Comparison of ENCODE assay signal across 2 worm cellular contexts in genomic region chrII:2450990-2451389, ce11.
TF ChIP-seq lines count a peak whose summit lies in the region.

No protein-coding gene starts in this region.

TF ChIP-seq in whole organism, L1 larva, 84 proteins besides CTCF, POLR2A, EP300 and RAD21 (continued from another document):
- TF ChIP-seq sup-37 (GFP tag; optimal IDR thresholded peaks at IDR 0.05; lab: Kevin White, UChicago) = no peak
- TF ChIP-seq nhr-90 (tag; optimal IDR thresholded peaks at IDR 0.05; lab: Kevin White, UChicago; ENCODE audit: poor library complexity) = peak; percentile 75
- peak; percentile 38 for TF ChIP-seq fkh-4 (tag; optimal IDR thresholded peaks at IDR 0.05; lab: Kevin White, UChicago; ENCODE audit: borderline replicate concordance)
- peak; percentile 89 to 91 for TF ChIP-seq efl-1 (optimal IDR thresholded peaks at IDR 0.05; lab: Kevin White, UChicago)
- peak; percentile 89 to 98 for TF ChIP-seq efl-1 (GFP tag; optimal IDR thresholded peaks at IDR 0.05 in 1 of 2; lab: Kevin White, UChicago)
- TF ChIP-seq ceh-8 (GFP tag; optimal IDR thresholded peaks at IDR 0.05; lab: Kevin White, UChicago) = no peak
- TF ChIP-seq egl-27 (tag; optimal IDR thresholded peaks at IDR 0.05; lab: Kevin White, UChicago) = no peak
- no peak for TF ChIP-seq ets-5 (GFP tag; IDR thresholded peaks at IDR 0.05; lab: Robert Waterston, UW)
- TF ChIP-seq lir-3 (tag; optimal IDR thresholded peaks at IDR 0.05; lab: Kevin White, UChicago; ENCODE audit: poor library complexity) = no peak
- no peak for TF ChIP-seq efl-3 (GFP tag; optimal IDR thresholded peaks at IDR 0.05; lab: Kevin White, UChicago)
- peak; percentile 93 for TF ChIP-seq rnt-1 (tag; optimal IDR thresholded peaks at IDR 0.05; lab: Kevin White, UChicago)
- peak; percentile 58 for TF ChIP-seq snu-23 (GFP tag; optimal IDR thresholded peaks at IDR 0.05; lab: Kevin White, UChicago)
- TF ChIP-seq fkh-10 (GFP tag; optimal IDR thresholded peaks at IDR 0.05; lab: Kevin White, UChicago) = no peak
- TF ChIP-seq nhr-71 (tag; optimal IDR thresholded peaks at IDR 0.05; lab: Kevin White, UChicago) = peak; percentile 74
- TF ChIP-seq ceh-90 (tag; optimal IDR thresholded peaks at IDR 0.05; lab: Kevin White, UChicago) = peak; percentile 89
- TF ChIP-seq unc-30 (tag; optimal IDR thresholded peaks at IDR 0.05; lab: Kevin White, UChicago) = no peak
- TF ChIP-seq ztf-11 (tag; optimal IDR thresholded peaks at IDR 0.05; lab: Kevin White, UChicago) = peak in 1 of 2 experiments; percentile 68
- TF ChIP-seq dpl-1 (GFP tag; optimal IDR thresholded peaks at IDR 0.05; lab: Kevin White, UChicago) = peak; percentile 83 to 89 (median 84)
- TF ChIP-seq nhr-47 (tag; optimal IDR thresholded peaks at IDR 0.05; lab: Kevin White, UChicago) = peak; percentile 69
- peak; percentile 24 for TF ChIP-seq elt-2 (tag; optimal IDR thresholded peaks at IDR 0.05; lab: Kevin White, UChicago)
- peak; percentile 67 for TF ChIP-seq pax-3 (tag; optimal IDR thresholded peaks at IDR 0.05; lab: Kevin White, UChicago)
- TF ChIP-seq vab-15 (tag; optimal IDR thresholded peaks at IDR 0.05; lab: Kevin White, UChicago) = no peak
- peak; percentile 46 for TF ChIP-seq lin-14 (GFP tag; optimal IDR thresholded peaks at IDR 0.05; lab: Kevin White, UChicago)
- TF ChIP-seq lsy-2 (tag; optimal IDR thresholded peaks at IDR 0.05; lab: Kevin White, UChicago) = peak; percentile 48 to 53
- TF ChIP-seq nhr-12 (tag; optimal IDR thresholded peaks at IDR 0.05; lab: Kevin White, UChicago) = no peak
- no peak for TF ChIP-seq zag-1 (tag; optimal IDR thresholded peaks at IDR 0.05; lab: Kevin White, UChicago)
- TF ChIP-seq nhr-76 (tag; optimal IDR thresholded peaks at IDR 0.05; lab: Kevin White, UChicago) = no peak
- TF ChIP-seq mep-1 (tag; optimal IDR thresholded peaks at IDR 0.05; lab: Kevin White, UChicago) = peak; percentile 51
- peak; percentile 18 for TF ChIP-seq jun-1 (tag; optimal IDR thresholded peaks at IDR 0.05; lab: Kevin White, UChicago)
- TF ChIP-seq nhr-85 (tag; lab: Kevin White, UChicago) = peak; percentile 81
- TF ChIP-seq egl-13 (tag; optimal IDR thresholded peaks at IDR 0.05; lab: Kevin White, UChicago) = peak; percentile 12
- no peak for TF ChIP-seq nhr-11 (tag; optimal IDR thresholded peaks at IDR 0.05; lab: Kevin White, UChicago)
- no peak for TF ChIP-seq pag-3 (tag; optimal IDR thresholded peaks at IDR 0.05; lab: Kevin White, UChicago; ENCODE audit: borderline replicate concordance, insufficient read depth)
- TF ChIP-seq sox-4 (tag; optimal IDR thresholded peaks at IDR 0.05; lab: Kevin White, UChicago) = peak; percentile 19
- no peak for TF ChIP-seq pqm-1 (tag; optimal IDR thresholded peaks at IDR 0.05; lab: Kevin White, UChicago)
- no peak for TF ChIP-seq F16B12.6 (tag; optimal IDR thresholded peaks at IDR 0.05; lab: Kevin White, UChicago)
- TF ChIP-seq lin-35 (GFP tag; optimal IDR thresholded peaks at IDR 0.05; lab: Kevin White, UChicago) = peak; percentile 88 to 89
- peak; percentile 67 for TF ChIP-seq tbx-2 (tag; optimal IDR thresholded peaks at IDR 0.05; lab: Kevin White, UChicago)
- TF ChIP-seq nhr-84 (tag; optimal IDR thresholded peaks at IDR 0.05; lab: Kevin White, UChicago) = no peak
- TF ChIP-seq fos-1 (tag; optimal IDR thresholded peaks at IDR 0.05; lab: Kevin White, UChicago) = no peak
- peak; percentile 19 for TF ChIP-seq C04F5.9 (tag; optimal IDR thresholded peaks at IDR 0.05; lab: Kevin White, UChicago)
- peak; percentile 34 for TF ChIP-seq fkh-8 (tag; optimal IDR thresholded peaks at IDR 0.05; lab: Kevin White, UChicago)
- peak; percentile 5 for TF ChIP-seq skn-1 (tag; optimal IDR thresholded peaks at IDR 0.05; lab: Kevin White, UChicago)
- no peak for TF ChIP-seq C34B4.2 (tag; optimal IDR thresholded peaks at IDR 0.05; lab: Kevin White, UChicago)
- peak; percentile 27 for TF ChIP-seq lin-13 (GFP tag; optimal IDR thresholded peaks at IDR 0.05; lab: Kevin White, UChicago)
- TF ChIP-seq unc-98 (GFP tag; IDR thresholded peaks at IDR 0.05; lab: Robert Waterston, UW) = peak; percentile 59; the same call in 1 of the 2 replicates
- TF ChIP-seq nhr-19 (GFP tag; conservative IDR thresholded peaks at IDR 0.05; lab: Robert Waterston, UW) = peak; percentile 70
- TF ChIP-seq unc-62 (GFP tag; optimal IDR thresholded peaks at IDR 0.05; lab: Kevin White, UChicago) = no peak
- TF ChIP-seq lin-15B (tag; optimal IDR thresholded peaks at IDR 0.05; lab: Kevin White, UChicago) = peak; percentile 22

TF ChIP-seq in whole organism, young adult, 124 proteins besides CTCF, POLR2A, EP300 and RAD21 (continued from another document):
- peak; percentile 26 for TF ChIP-seq K12H6.12 (tag; optimal IDR thresholded peaks at IDR 0.05; lab: Kevin White, UChicago)
- TF ChIP-seq ztf-6 (GFP tag; IDR thresholded peaks at IDR 0.05; lab: Robert Waterston, UW) = peak; percentile 84; the same call in 1 of the 2 replicates
- no peak for TF ChIP-seq hlh-26 (GFP tag; conservative IDR thresholded peaks at IDR 0.05; lab: Robert Waterston, UW)
- peak; percentile 95 for TF ChIP-seq ztf-25 (GFP tag; IDR thresholded peaks at IDR 0.05; lab: Robert Waterston, UW)
- peak; percentile 79 for TF ChIP-seq cebp-1 (GFP tag; IDR thresholded peaks at IDR 0.05; lab: Robert Waterston, UW)
- peak; percentile 59 for TF ChIP-seq cebp-1 (tag; optimal IDR thresholded peaks at IDR 0.05; lab: Kevin White, UChicago)
- no peak for TF ChIP-seq unc-62 (GFP tag; optimal IDR thresholded peaks at IDR 0.05; lab: Kevin White, UChicago)
- no peak for TF ChIP-seq F55B11.4 (tag; optimal IDR thresholded peaks at IDR 0.05; lab: Kevin White, UChicago; ENCODE audit: borderline replicate concordance, insufficient read depth)
- TF ChIP-seq ceh-27 (GFP tag; optimal IDR thresholded peaks at IDR 0.05; lab: Kevin White, UChicago) = peak; percentile 31
- TF ChIP-seq dox-1 (GFP tag; IDR thresholded peaks at IDR 0.05; lab: Robert Waterston, UW) = peak; percentile 95
- no peak for TF ChIP-seq nfya-2 (GFP tag; IDR thresholded peaks at IDR 0.05; lab: Robert Waterston, UW)
- peak; percentile 70 for TF ChIP-seq ceh-100 (GFP tag; IDR thresholded peaks at IDR 0.05; lab: Robert Waterston, UW)
- no peak for TF ChIP-seq cebp-2 (GFP tag; IDR thresholded peaks at IDR 0.05; lab: Robert Waterston, UW)
- no peak for TF ChIP-seq pha-4 (tag; optimal IDR thresholded peaks at IDR 0.05; lab: Kevin White, UChicago)
- TF ChIP-seq nfyb-1 (GFP tag; IDR thresholded peaks at IDR 0.05; lab: Robert Waterston, UW) = peak; percentile 66; the same call in 1 of the 2 replicates
- TF ChIP-seq sptf-2 (GFP tag; optimal IDR thresholded peaks at IDR 0.05; lab: Kevin White, UChicago) = no peak
- peak; percentile 86 for TF ChIP-seq hsf-1 (GFP tag; IDR thresholded peaks at IDR 0.05; lab: Robert Waterston, UW)
- peak; percentile 63 for TF ChIP-seq tbp1 (GFP tag; optimal IDR thresholded peaks at IDR 0.05; lab: Kevin White, UChicago)
- no peak for TF ChIP-seq snpc-1.1 (tag; optimal IDR thresholded peaks at IDR 0.05; lab: Kevin White, UChicago; ENCODE audit: insufficient read depth)
- no peak for TF ChIP-seq dpff-1 (tag; optimal IDR thresholded peaks at IDR 0.05; lab: Kevin White, UChicago)
- TF ChIP-seq ccch-3 (GFP tag; optimal IDR thresholded peaks at IDR 0.05; lab: Kevin White, UChicago) = no peak
- peak; percentile 98 for TF ChIP-seq xnd-1 (tag; optimal IDR thresholded peaks at IDR 0.05; lab: Kevin White, UChicago)
- no peak for TF ChIP-seq lag-1 (GFP tag; IDR thresholded peaks at IDR 0.05; lab: Robert Waterston, UW)
- no peak for TF ChIP-seq tbx-9 (tag; optimal IDR thresholded peaks at IDR 0.05; lab: Kevin White, UChicago; ENCODE audit: borderline replicate concordance)
- peak; percentile 55 for TF ChIP-seq hrde-1 (tag; optimal IDR thresholded peaks at IDR 0.05; lab: Kevin White, UChicago; ENCODE audit: borderline replicate concordance)
- TF ChIP-seq F23B12.7 (tag; optimal IDR thresholded peaks at IDR 0.05; lab: Kevin White, UChicago; ENCODE audit: insufficient read depth) = no peak
- 0 out of 2 replicates have a peak, but pooled peaks have one; percentile 39 for TF ChIP-seq ceh-40 (GFP tag; IDR thresholded peaks at IDR 0.05; lab: Robert Waterston, UW)
- no peak for TF ChIP-seq let-607 (tag; optimal IDR thresholded peaks at IDR 0.05; lab: Kevin White, UChicago)
- TF ChIP-seq bed-1 (GFP tag; IDR thresholded peaks at IDR 0.05; lab: Robert Waterston, UW) = 0 out of 2 replicates have a peak, but pooled peaks have one; percentile 83
- TF ChIP-seq attf-5 (GFP tag; optimal IDR thresholded peaks at IDR 0.05; lab: Kevin White, UChicago) = peak; percentile 51
- peak; percentile 25 for TF ChIP-seq chd-7 (tag; optimal IDR thresholded peaks at IDR 0.05; lab: Kevin White, UChicago)
- TF ChIP-seq pbrm-1 (GFP tag; IDR thresholded peaks at IDR 0.05; lab: Robert Waterston, UW) = peak; percentile 84
- peak; percentile 84 for TF ChIP-seq athp-1 (tag; optimal IDR thresholded peaks at IDR 0.05; lab: Kevin White, UChicago)
- TF ChIP-seq unc-130 (GFP tag; optimal IDR thresholded peaks at IDR 0.05; lab: Kevin White, UChicago) = peak; percentile 87
- no peak for TF ChIP-seq mes-4 (tag; optimal IDR thresholded peaks at IDR 0.05; lab: Kevin White, UChicago)
- TF ChIP-seq zim-3 (tag; optimal IDR thresholded peaks at IDR 0.05; lab: Kevin White, UChicago) = no peak
- no peak for TF ChIP-seq egl-44 (GFP tag; IDR thresholded peaks at IDR 0.05; lab: Robert Waterston, UW)
- peak; percentile 91 for TF ChIP-seq B0336.3 (GFP tag; IDR thresholded peaks at IDR 0.05; lab: Robert Waterston, UW)
- TF ChIP-seq sdz-38 (tag; optimal IDR thresholded peaks at IDR 0.05; lab: Kevin White, UChicago) = no peak
- no peak for TF ChIP-seq B0035.1 (tag; optimal IDR thresholded peaks at IDR 0.05; lab: Kevin White, UChicago)
- TF ChIP-seq aptf-3 (GFP tag; IDR thresholded peaks at IDR 0.05; lab: Robert Waterston, UW) = no peak
- TF ChIP-seq F33H1.4 (GFP tag; IDR thresholded peaks at IDR 0.05; lab: Robert Waterston, UW) = peak; percentile 75
- no peak for TF ChIP-seq F57C9.4 (tag; optimal IDR thresholded peaks at IDR 0.05; lab: Kevin White, UChicago)
- TF ChIP-seq nfya-1 (tag; optimal IDR thresholded peaks at IDR 0.05; lab: Kevin White, UChicago; ENCODE audit: borderline replicate concordance, insufficient read depth) = no peak
- peak; percentile 97 for TF ChIP-seq efl-1 (GFP tag; optimal IDR thresholded peaks at IDR 0.05; lab: Kevin White, UChicago)
- TF ChIP-seq lin-40 (tag; optimal IDR thresholded peaks at IDR 0.05; lab: Kevin White, UChicago) = no peak
- TF ChIP-seq somi-1 (GFP tag; optimal IDR thresholded peaks at IDR 0.05; lab: Kevin White, UChicago) = peak; percentile 9
- TF ChIP-seq nhr-120 (GFP tag; IDR thresholded peaks at IDR 0.05; lab: Robert Waterston, UW) = no peak
- peak; percentile 92 for TF ChIP-seq B0019.2 (GFP tag; conservative IDR thresholded peaks at IDR 0.05; lab: Robert Waterston, UW)
- peak; percentile 82 for TF ChIP-seq Y67H2A.10 (GFP tag; conservative IDR thresholded peaks at IDR 0.05; lab: Robert Waterston, UW)
- peak; percentile 100 for TF ChIP-seq madf-6 (GFP tag; IDR thresholded peaks at IDR 0.05; lab: Robert Waterston, UW)
- TF ChIP-seq madf-3 (GFP tag; IDR thresholded peaks at IDR 0.05; lab: Robert Waterston, UW) = peak; percentile 87
- TF ChIP-seq nhr-27 (tag; optimal IDR thresholded peaks at IDR 0.05; lab: Kevin White, UChicago) = no peak
- TF ChIP-seq attf-6 (GFP tag; IDR thresholded peaks at IDR 0.05; lab: Robert Waterston, UW) = peak; percentile 82
- TF ChIP-seq K11D2.4 (GFP tag; IDR thresholded peaks at IDR 0.05; lab: Robert Waterston, UW) = peak; percentile 73
- no peak for TF ChIP-seq ztf-3 (GFP tag; optimal IDR thresholded peaks at IDR 0.05; lab: Kevin White, UChicago)
- peak; percentile 15 for TF ChIP-seq F52B5.7 (tag; optimal IDR thresholded peaks at IDR 0.05; lab: Kevin White, UChicago)
- TF ChIP-seq ztf-28 (GFP tag; IDR thresholded peaks at IDR 0.05; lab: Robert Waterston, UW) = peak; percentile 96
- TF ChIP-seq lsl-1 (GFP tag; optimal IDR thresholded peaks at IDR 0.05; lab: Kevin White, UChicago) = peak; percentile 84
- peak; percentile 91 for TF ChIP-seq Y53G8AR.9 (GFP tag; conservative IDR thresholded peaks at IDR 0.05; lab: Robert Waterston, UW)
- peak; percentile 95 for TF ChIP-seq lin-54 (GFP tag; optimal IDR thresholded peaks at IDR 0.05; lab: Kevin White, UChicago)
- peak; percentile 91 for TF ChIP-seq dpl-1 (GFP tag; optimal IDR thresholded peaks at IDR 0.05; lab: Kevin White, UChicago)
- TF ChIP-seq snpc-3.4 (tag; optimal IDR thresholded peaks at IDR 0.05; lab: Kevin White, UChicago) = peak; percentile 82
- no peak for TF ChIP-seq snpc-4 (GFP tag; optimal IDR thresholded peaks at IDR 0.05; lab: Kevin White, UChicago)
- TF ChIP-seq snpc-4 (tag; optimal IDR thresholded peaks at IDR 0.05; lab: Kevin White, UChicago) = peak in 2 of 4 experiments; percentile 2 to 36
- TF ChIP-seq lsy-27 (tag; optimal IDR thresholded peaks at IDR 0.05; lab: Kevin White, UChicago; ENCODE audit: borderline replicate concordance, insufficient read depth) = no peak
- peak; percentile 20 for TF ChIP-seq B0261.1 (tag; optimal IDR thresholded peaks at IDR 0.05; lab: Kevin White, UChicago)
- TF ChIP-seq nhr-179 (tag; optimal IDR thresholded peaks at IDR 0.05; lab: Kevin White, UChicago) = no peak
- no peak for TF ChIP-seq ZK185.1 (tag; optimal IDR thresholded peaks at IDR 0.05; lab: Kevin White, UChicago; ENCODE audit: poor library complexity, severe bottlenecking)
- peak; percentile 43; the same call in 1 of the 2 replicates for TF ChIP-seq lin-26 (GFP tag; IDR thresholded peaks at IDR 0.05; lab: Robert Waterston, UW)
- no peak for TF ChIP-seq Y53F4B.3 (GFP tag; IDR thresholded peaks at IDR 0.05; lab: Robert Waterston, UW)
- peak; percentile 63 for TF ChIP-seq egrh-3 (GFP tag; IDR thresholded peaks at IDR 0.05; lab: Robert Waterston, UW)
- peak; percentile 84 for TF ChIP-seq aptf-2 (GFP tag; conservative IDR thresholded peaks at IDR 0.05; lab: Robert Waterston, UW)
- TF ChIP-seq hlh-12 (tag; optimal IDR thresholded peaks at IDR 0.05; lab: Kevin White, UChicago) = no peak
